Fruit fly (Drosophila melanogaster): ENCODE data around the gene CG17110.

The CG17110 gene

DNA sequence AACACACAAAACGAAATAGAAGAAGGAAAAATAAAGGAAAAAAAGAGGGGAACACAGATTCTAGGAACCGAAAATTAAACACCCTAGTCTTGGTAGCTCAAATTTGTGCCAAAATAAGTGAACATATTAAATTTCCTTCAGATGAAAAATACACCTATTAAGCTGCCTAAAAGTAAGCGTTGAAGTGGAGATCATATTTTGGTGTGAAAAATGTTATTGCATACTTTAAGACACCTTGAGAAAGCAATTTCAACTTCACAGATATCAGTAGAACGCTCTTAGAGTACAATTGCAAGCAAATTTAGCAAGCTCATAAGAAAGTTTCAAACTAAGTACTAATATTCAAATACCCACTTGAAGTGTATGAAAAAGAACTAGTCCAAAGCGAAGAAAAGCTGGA lies 19.2 kb downstream of the CG17110 start (continued):
- TF ChIP-seq ems (GFP tag; optimal IDR thresholded peaks at IDR 0.05) (no peak), B-H2 (GFP tag; optimal IDR thresholded peaks at IDR 0.05) (no peak), CG1529 (GFP tag; optimal IDR thresholded peaks at IDR 0.05) (no peak), nmo (GFP tag; optimal IDR thresholded peaks at IDR 0.05) (peak; percentile 19), Ets97D (GFP tag; optimal IDR thresholded peaks at IDR 0.05) (no peak), BtbVII (GFP tag; optimal IDR thresholded peaks at IDR 0.05) (peak; percentile 43), D19A (tag; optimal IDR thresholded peaks at IDR 0.05) (peak; percentile 60), Ets65A (GFP tag) (peak; percentile 54), seq (GFP tag; IDR thresholded peaks at IDR 0.05) (no peak), dysf (GFP tag; IDR thresholded peaks at IDR 0.05) (peak; percentile 24; the same call in 1 of the 3 replicates), CG13624 (GFP tag; optimal IDR thresholded peaks at IDR 0.05) (peak; percentile 59), gro (GFP tag; optimal IDR thresholded peaks at IDR 0.05) (peak; percentile 39), CHES-1-like (GFP tag; optimal IDR thresholded peaks at IDR 0.05) (no peak), Med (GFP tag) (peak; percentile 86), unc-4 (GFP tag; IDR thresholded peaks at IDR 0.05; ENCODE audit: partially characterized antibody) (no peak), CG13424 (tag; optimal IDR thresholded peaks at IDR 0.05) (peak; percentile 36), Mes4 (GFP tag; optimal IDR thresholded peaks at IDR 0.05) (no peak), CG4820 (GFP tag; optimal IDR thresholded peaks at IDR 0.05) (no peak), CG13296 (GFP tag; optimal IDR thresholded peaks at IDR 0.05) (peak; percentile 1), CG7963 (GFP tag; IDR thresholded peaks at IDR 0.05; ENCODE audit: partially characterized antibody) (no peak), CG14050 (GFP tag; IDR thresholded peaks at IDR 0.05) (no peak), CoRest (tag; optimal IDR thresholded peaks at IDR 0.05) (peak; percentile 22), jumu (GFP tag; optimal IDR thresholded peaks at IDR 0.05) (no peak), shn (GFP tag; optimal IDR thresholded peaks at IDR 0.05) (no peak), CG17912 (GFP tag; optimal IDR thresholded peaks at IDR 0.05) (no peak), gsb-n (tag; optimal IDR thresholded peaks at IDR 0.05) (no peak), B-H1 (GFP tag; IDR thresholded peaks at IDR 0.05) (no peak), CG9215 (GFP tag; IDR thresholded peaks at IDR 0.05) (0 out of 2 replicates have a peak, but pooled peaks have one; percentile 5), Mad (GFP tag; optimal IDR thresholded peaks at IDR 0.05) (no peak), CG7786 (GFP tag; optimal IDR thresholded peaks at IDR 0.05) (no peak), Lhr (GFP tag; optimal IDR thresholded peaks at IDR 0.05) (no peak), CG10462 (GFP tag; optimal IDR thresholded peaks at IDR 0.05) (no peak)

DNA sequence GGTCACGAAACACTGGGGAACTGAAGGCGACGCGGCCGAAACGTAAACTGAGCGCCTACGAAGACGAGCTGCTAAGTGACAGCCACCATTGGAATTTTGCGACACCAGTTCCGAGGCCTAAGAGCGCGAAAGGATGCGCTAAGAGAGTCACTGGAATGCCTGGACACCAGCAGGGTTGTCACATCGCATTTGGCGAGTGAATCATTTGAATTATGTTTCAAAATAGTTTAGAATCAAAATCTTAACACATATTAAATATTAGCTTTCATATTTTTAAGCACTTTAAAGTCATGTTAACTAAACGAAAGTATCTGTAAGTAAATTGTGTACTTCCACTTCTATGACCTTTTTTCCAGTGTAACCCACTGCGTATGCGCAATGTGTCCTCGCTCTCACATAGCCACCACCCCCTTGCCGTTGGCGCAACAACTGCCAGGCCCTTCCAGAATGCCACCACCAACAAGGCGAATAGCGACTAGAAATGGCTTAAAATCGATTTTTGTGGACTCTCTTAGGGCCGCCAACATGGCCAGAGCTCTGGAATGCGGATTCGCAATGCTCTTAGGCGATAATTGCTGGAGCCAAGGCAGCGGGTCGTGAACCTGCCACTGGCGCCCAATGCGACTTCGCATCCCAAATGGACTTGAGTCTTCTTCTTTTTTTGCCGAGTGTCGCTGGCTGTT lies 21.3 kb downstream of the CG17110 start, which contains the start of gene Cow:
Cow (minus strand) TSS at position 51 of the 683 bp plus-strand sequence.
- no peak for TF ChIP-seq MESR4 (GFP tag; optimal IDR thresholded peaks at IDR 0.05)
- no peak for TF ChIP-seq CG10431 (GFP tag; optimal IDR thresholded peaks at IDR 0.05)
- no peak for TF ChIP-seq oc (tag; optimal IDR thresholded peaks at IDR 0.05)
- peak; percentile 56 for TF ChIP-seq org-1 (GFP tag; optimal IDR thresholded peaks at IDR 0.05)
- peak; percentile 21 for TF ChIP-seq exex (tag; optimal IDR thresholded peaks at IDR 0.05)
- TF ChIP-seq Fer3 (tag; optimal IDR thresholded peaks at IDR 0.05), result peak; percentile 60
- peak; percentile 65 for TF ChIP-seq CG30403 (GFP tag; optimal IDR thresholded peaks at IDR 0.05)
- TF ChIP-seq gfzf (GFP tag; optimal IDR thresholded peaks at IDR 0.05), result no peak
- TF ChIP-seq CG15269 (tag; optimal IDR thresholded peaks at IDR 0.05), result peak; percentile 71
- no peak for TF ChIP-seq da (GFP tag; optimal IDR thresholded peaks at IDR 0.05)
- no peak for TF ChIP-seq CG2202 (tag; optimal IDR thresholded peaks at IDR 0.05)
- peak; percentile 55 for TF ChIP-seq NfI (GFP tag; optimal IDR thresholded peaks at IDR 0.05)
- TF ChIP-seq gem (tag; optimal IDR thresholded peaks at IDR 0.05), result peak; percentile 76
- TF ChIP-seq pros (GFP tag; optimal IDR thresholded peaks at IDR 0.05), result no peak
- no peak for TF ChIP-seq sim (GFP tag; IDR thresholded peaks at IDR 0.05)
- peak; percentile 51; the same call in 1 of the 2 replicates for TF ChIP-seq ranshi (GFP tag; IDR thresholded peaks at IDR 0.05)
- peak; percentile 20 for TF ChIP-seq CG4820 (GFP tag; optimal IDR thresholded peaks at IDR 0.05)
- no peak; the same call in 1 of the 2 replicates for TF ChIP-seq CG4404 (GFP tag; IDR thresholded peaks at IDR 0.05)
- no peak for TF ChIP-seq MTF-1 (GFP tag; optimal IDR thresholded peaks at IDR 0.05; ENCODE audit: borderline replicate concordance)
- TF ChIP-seq repo (GFP tag; optimal IDR thresholded peaks at IDR 0.05), result no peak

All from whole organism, embryonic.